Fruit fly (Drosophila melanogaster) whole organism, embryonic: ENCODE data around the gene HIP-R.
A peak's percentile ranks its signal among the peaks of the same experiment; 100 is the strongest.

Experiments
- Bdp1 ChIP-seq: fragments of 200-800 bp; sonication (Bioruptor generic); optimal IDR thresholded peaks from 3 replicates; lab custom pipeline; 2016; ENCODE audit warnings: missing biosample characterization, missing genetic modification characterization
- BtbVII ChIP-seq: fragments of 200-800 bp; sonication (Bioruptor generic); optimal IDR thresholded peaks from 3 replicates; lab custom pipeline; 2017; ENCODE audit warnings: missing biosample characterization, mild to moderate bottlenecking, missing genetic modification characterization
- Bteb2 ChIP-seq: fragments of 200-800 bp; sonication (Bioruptor generic); optimal IDR thresholded peaks from 2 replicates; lab custom pipeline; 2016; ENCODE audit warnings: missing biosample characterization, missing genetic modification characterization
- CG10321 ChIP-seq: fragments of 200-800 bp; sonication (Bioruptor generic); IDR thresholded peaks from 2 replicates; pipeline ENCODE4 v1.3.6; 2022; ENCODE audit warnings: missing biosample characterization, missing genetic modification characterization
- CG11247 ChIP-seq: fragments of 200-800 bp; sonication (Bioruptor generic); IDR thresholded peaks from 2 replicates; pipeline ENCODE4 v1.3.6; 2022; ENCODE audit warnings: missing biosample characterization, missing genetic modification characterization
- CG11695 ChIP-seq: fragments of 200-800 bp; sonication (Bioruptor generic); IDR thresholded peaks from 3 replicates; pipeline ENCODE4 v1.3.6; 2022; ENCODE audit warnings: missing biosample characterization, missing genetic modification characterization
- CG12744 ChIP-seq: fragments of 200-800 bp; sonication (Bioruptor generic); optimal IDR thresholded peaks from 2 replicates; lab custom pipeline; 2016; ENCODE audit warnings: missing biosample characterization, missing genetic modification characterization
- CG14667 ChIP-seq: fragments of 200-800 bp; sonication (Bioruptor generic); IDR thresholded peaks from 2 replicates; pipeline ENCODE4 v1.3.6; 2022; ENCODE audit warnings: missing biosample characterization, missing genetic modification characterization
- CG15073 ChIP-seq: fragments of 200-800 bp; sonication (Bioruptor generic); optimal IDR thresholded peaks from 2 replicates; lab custom pipeline; 2016; ENCODE audit warnings: missing biosample characterization, missing genetic modification characterization
- CG15269 ChIP-seq: fragments of 200-800 bp; sonication (Bioruptor generic); optimal IDR thresholded peaks from 2 replicates; lab custom pipeline; 2018; ENCODE audit warnings: missing biosample characterization, mild to moderate bottlenecking, missing genetic modification characterization, moderate library complexity
- CG18476 ChIP-seq: fragments of 200-800 bp; sonication (Bioruptor generic); optimal IDR thresholded peaks from 2 replicates; lab custom pipeline; 2016; ENCODE audit warnings: missing biosample characterization, mild to moderate bottlenecking, missing genetic modification characterization
- CG2116 ChIP-seq: fragments of 200-800 bp; sonication (Bioruptor generic); optimal IDR thresholded peaks from 3 replicates; lab custom pipeline; 2018; ENCODE audit warnings: missing biosample characterization, mild to moderate bottlenecking, missing genetic modification characterization
- CG3163 ChIP-seq: fragments of 200-800 bp; sonication (Bioruptor generic); optimal IDR thresholded peaks from 3 replicates; lab custom pipeline; 2016; ENCODE audit warnings: missing biosample characterization, missing genetic modification characterization
- CG32772 ChIP-seq: fragments of 200-800 bp; sonication (Bioruptor generic); IDR thresholded peaks from 2 replicates; pipeline ENCODE4 v1.3.6; 2022; ENCODE audit warnings: missing biosample characterization, missing genetic modification characterization
- CG3407 ChIP-seq: fragments of 200-800 bp; sonication (Bioruptor generic); optimal IDR thresholded peaks from 2 replicates; lab custom pipeline; 2018; ENCODE audit warnings: missing biosample characterization, mild to moderate bottlenecking, missing genetic modification characterization
- CG4328 ChIP-seq: fragments of 200-800 bp; sonication (Bioruptor generic); optimal IDR thresholded peaks from 3 replicates; lab custom pipeline; 2017; ENCODE audit warnings: missing biosample characterization, missing genetic modification reagents, missing genetic modification characterization
- CG6175 ChIP-seq: fragments of 200-800 bp; sonication (Bioruptor generic); IDR thresholded peaks from 3 replicates; pipeline ENCODE4 v1.3.6; 2022; ENCODE audit warnings: missing biosample characterization, missing genetic modification characterization
- CG6654 ChIP-seq: fragments of 200-800 bp; sonication (Bioruptor generic); optimal IDR thresholded peaks from 2 replicates; lab custom pipeline; 2017; ENCODE audit warnings: missing biosample characterization, mild to moderate bottlenecking, missing genetic modification characterization
- CG7271 ChIP-seq: fragments of 200-800 bp; sonication (Bioruptor generic); optimal IDR thresholded peaks from 2 replicates; lab custom pipeline; 2018; ENCODE audit warnings: missing biosample characterization, mild to moderate bottlenecking, missing genetic modification characterization, moderate library complexity
- CG7786 ChIP-seq: fragments of 200-800 bp; sonication (Bioruptor generic); optimal IDR thresholded peaks from 2 replicates; lab custom pipeline; 2016; ENCODE audit warnings: missing biosample characterization, missing genetic modification characterization
- CG7928 ChIP-seq: fragments of 200-800 bp; sonication (Bioruptor generic); optimal IDR thresholded peaks from 2 replicates; lab custom pipeline; 2017; ENCODE audit warnings: missing biosample characterization, mild to moderate bottlenecking, missing genetic modification characterization
- CG7963 ChIP-seq: fragments of 200-800 bp; sonication (Bioruptor generic); IDR thresholded peaks from 3 replicates; pipeline ENCODE4 v1.3.6; 2022; ENCODE audit warnings: missing biosample characterization, missing genetic modification characterization; ENCODE audit not compliant: partially characterized antibody
- CG8359 ChIP-seq: fragments of 200-800 bp; sonication (Bioruptor generic); optimal IDR thresholded peaks from 2 replicates; lab custom pipeline; 2017; ENCODE audit warnings: missing biosample characterization, mild to moderate bottlenecking, missing genetic modification characterization, borderline replicate concordance
- CG8388 ChIP-seq: fragments of 200-800 bp; sonication (Bioruptor generic); optimal IDR thresholded peaks from 2 replicates; lab custom pipeline; 2019; ENCODE audit warnings: missing biosample characterization, mild to moderate bottlenecking, missing genetic modification characterization, moderate library complexity
- Dbx ChIP-seq: fragments of 200-800 bp; sonication (Bioruptor generic); IDR thresholded peaks from 3 replicates; pipeline ENCODE4 v1.3.6; 2022; ENCODE audit warnings: missing biosample characterization, missing genetic modification characterization
- Doc3 ChIP-seq: fragments of 200-800 bp; sonication (Bioruptor generic); IDR thresholded peaks from 3 replicates; pipeline ENCODE4 v1.3.6; 2022; ENCODE audit warnings: missing biosample characterization, missing genetic modification characterization; ENCODE audit not compliant: partially characterized antibody
- Eip74EF ChIP-seq, 2 experiments: fragments of 200-800 bp in 1 of 2; fragments of >200 bp in 1 of 2; sonication (Bioruptor generic) in 1 of 2; optimal IDR thresholded peaks; 2 replicates each; lab custom pipeline; 2017 to 2019; ENCODE audit warnings: missing biosample characterization in 2 of 2, missing genetic modification characterization in 2 of 2, mild to moderate bottlenecking in 1 of 2, moderate library complexity in 1 of 2
- Ets97D ChIP-seq: fragments of 200-800 bp; sonication (Bioruptor generic); optimal IDR thresholded peaks from 3 replicates; lab custom pipeline; 2016; ENCODE audit warnings: missing biosample characterization, missing genetic modification characterization
- Nf-YA ChIP-seq: fragments of 200-800 bp; sonication (Bioruptor generic); IDR thresholded peaks from 2 replicates; pipeline ENCODE4 v1.3.6; 2022; ENCODE audit warnings: missing biosample characterization, missing genetic modification characterization
- Ptx1 ChIP-seq: fragments of 200-800 bp; sonication (Bioruptor generic); IDR thresholded peaks from 2 replicates; pipeline ENCODE4 v1.3.6; 2022; ENCODE audit warnings: missing biosample characterization, missing genetic modification characterization
- TFAM ChIP-seq: fragments of 200-800 bp; sonication (Bioruptor generic); optimal IDR thresholded peaks from 2 replicates; lab custom pipeline; 2017; ENCODE audit warnings: missing biosample characterization, missing genetic modification characterization, inconsistent platforms
- Trl ChIP-seq, 3 experiments: fragments of >200 bp in 2 of 3; fragments of 200-800 bp in 1 of 3; sonication (Bioruptor generic) in 1 of 3; optimal IDR thresholded peaks; 2 replicates in 1 of 3; 3 replicates in 2 of 3; lab custom pipeline; 2016 to 2017; ENCODE audit warnings: missing biosample characterization in 1 of 3, missing genetic modification characterization in 1 of 3
- amos ChIP-seq: fragments of 200-800 bp; sonication (Bioruptor generic); IDR thresholded peaks from 2 replicates; pipeline ENCODE4 v1.3.6; 2022; ENCODE audit warnings: missing biosample characterization, missing genetic modification characterization; ENCODE audit not compliant: partially characterized antibody
- aop ChIP-seq: fragments of 200-800 bp; sonication (Bioruptor generic); IDR thresholded peaks from 2 replicates; pipeline ENCODE4 v1.3.6; 2022; ENCODE audit warnings: missing biosample characterization, missing genetic modification characterization
- ato ChIP-seq: fragments of 200-800 bp; sonication (Bioruptor generic); IDR thresholded peaks from 2 replicates; pipeline ENCODE4 v1.3.6; 2022; ENCODE audit warnings: missing biosample characterization, missing genetic modification characterization; ENCODE audit not compliant: partially characterized antibody
- bab2 ChIP-seq: fragments of 200-800 bp; sonication (Bioruptor generic); optimal IDR thresholded peaks from 2 replicates; lab custom pipeline; 2016; ENCODE audit warnings: missing biosample characterization, missing genetic modification characterization
- cas ChIP-seq: fragments of 200-800 bp; sonication (Bioruptor generic); IDR thresholded peaks from 2 replicates; pipeline ENCODE4 v1.3.6; 2022; ENCODE audit warnings: missing biosample characterization, missing genetic modification characterization
- en ChIP-seq: fragments of 200-800 bp; sonication (Bioruptor generic); optimal IDR thresholded peaks from 2 replicates; lab custom pipeline; 2016; ENCODE audit warnings: missing biosample characterization, missing genetic modification characterization
- ftz-f1 ChIP-seq: fragments of 200-800 bp; sonication (Bioruptor generic); optimal IDR thresholded peaks from 2 replicates; lab custom pipeline; 2016; ENCODE audit warnings: missing biosample characterization, missing genetic modification characterization
- gcm2 ChIP-seq: fragments of 200-800 bp; sonication (Bioruptor generic); optimal IDR thresholded peaks from 2 replicates; lab custom pipeline; 2016; ENCODE audit warnings: missing biosample characterization, missing genetic modification characterization
- gt ChIP-seq: fragments of 200-800 bp; sonication (Bioruptor generic); IDR thresholded peaks from 2 replicates; pipeline ENCODE4 v1.3.6; 2022; ENCODE audit warnings: missing biosample characterization, missing genetic modification characterization
- lab ChIP-seq: fragments of 200-800 bp; sonication (Bioruptor generic); optimal IDR thresholded peaks from 3 replicates; lab custom pipeline; 2017; ENCODE audit warnings: missing biosample characterization, missing genetic modification characterization, mild to moderate bottlenecking, moderate library complexity, missing genetic modification reagents
- nerfin-2 ChIP-seq: fragments of 200-800 bp; sonication (Bioruptor generic); IDR thresholded peaks from 2 replicates; pipeline ENCODE4 v1.3.6; 2022; ENCODE audit warnings: missing biosample characterization, missing genetic modification characterization; ENCODE audit not compliant: partially characterized antibody
- oc ChIP-seq: fragments of 200-800 bp; sonication (Bioruptor generic); optimal IDR thresholded peaks from 2 replicates; lab custom pipeline; 2018; ENCODE audit warnings: missing biosample characterization, mild to moderate bottlenecking, missing genetic modification characterization, moderate library complexity
- pb ChIP-seq: fragments of 200-800 bp; sonication (Bioruptor generic); optimal IDR thresholded peaks from 3 replicates; lab custom pipeline; 2016; ENCODE audit warnings: missing biosample characterization, missing genetic modification characterization
- phol ChIP-seq: fragments of 200-800 bp; sonication (Bioruptor generic); optimal IDR thresholded peaks from 3 replicates; lab custom pipeline; 2018; ENCODE audit warnings: missing biosample characterization, mild to moderate bottlenecking, missing genetic modification characterization, moderate library complexity
- slou ChIP-seq: fragments of 200-800 bp; sonication (Bioruptor generic); optimal IDR thresholded peaks from 3 replicates; lab custom pipeline; 2016; ENCODE audit warnings: missing biosample characterization, missing genetic modification characterization
- ssp ChIP-seq: fragments of 200-800 bp; sonication (Bioruptor generic); IDR thresholded peaks from 2 replicates; pipeline ENCODE4 v1.3.6; 2022; ENCODE audit warnings: missing biosample characterization, missing genetic modification characterization

Gene HIP-R

DNA sequence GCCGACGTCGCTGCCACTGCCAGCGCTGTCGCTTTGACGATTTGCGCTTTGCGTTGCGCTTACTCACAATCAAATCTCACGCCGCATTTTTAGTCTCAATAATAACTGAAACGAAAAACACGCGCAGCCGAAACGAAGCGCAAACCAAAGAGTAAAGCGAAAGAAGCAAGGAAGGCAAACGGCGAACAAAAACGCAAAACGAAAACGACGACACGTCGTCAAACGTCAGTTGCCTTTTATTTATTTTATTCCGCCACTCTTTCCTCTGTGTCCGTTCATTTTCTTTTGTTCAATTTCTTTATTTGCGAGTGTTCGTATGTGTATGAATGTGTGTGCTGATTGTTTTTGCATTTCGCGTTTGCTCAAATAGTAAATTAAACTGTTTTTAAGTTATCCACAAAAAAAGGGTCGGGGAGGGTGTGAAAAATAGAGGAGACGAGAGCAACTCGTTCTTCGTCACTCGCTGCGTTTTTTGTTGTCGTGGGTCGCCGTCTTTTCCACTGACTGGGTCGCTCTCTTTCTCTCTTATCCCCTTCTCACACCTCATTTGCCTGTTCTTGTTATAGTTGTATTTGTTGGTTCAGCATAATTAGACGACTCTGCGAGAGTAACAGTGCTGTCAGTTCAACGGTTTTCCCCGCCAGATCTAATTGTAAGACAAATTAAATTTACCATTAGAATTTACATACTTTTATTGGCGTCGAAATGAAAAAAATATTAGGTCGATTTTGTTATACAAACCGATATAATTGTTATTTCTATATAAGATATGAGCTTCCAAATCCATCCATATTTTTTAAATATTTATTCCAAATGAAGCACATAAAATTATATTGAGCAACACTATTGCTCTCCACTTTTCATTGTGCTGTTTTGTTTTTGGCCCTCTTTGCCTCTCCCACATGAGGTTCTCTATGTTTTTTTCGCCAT, 16.7 kb upstream of the HIP-R start (continued):
- TF ChIP-seq CG7963 (GFP tag; lab: Robert Waterston, UW), result no peak
- TF ChIP-seq en, result no peak
- TF ChIP-seq CG32772 (GFP tag; lab: Robert Waterston, UW), result peak; percentile 33; the same call in 1 of the 2 replicates
- TF ChIP-seq Ets97D, result no peak
- TF ChIP-seq pb (GFP tag; lab: Kevin White, UChicago), result no peak
- no peak for TF ChIP-seq cas
- peak; percentile 54 for TF ChIP-seq CG2116 (GFP tag; lab: Kevin White, UChicago)
- peak; percentile 82 for TF ChIP-seq BtbVII (GFP tag; lab: Kevin White, UChicago)
- TF ChIP-seq ssp (GFP tag; lab: Robert Waterston, UW), result no peak
- TF ChIP-seq amos (GFP tag; lab: Robert Waterston, UW), result no peak
- TF ChIP-seq CG4328 (GFP tag; lab: Kevin White, UChicago), result peak; percentile 70
- TF ChIP-seq Eip74EF (GFP tag; optimal IDR thresholded peaks at IDR 0.05; lab: Kevin White, UChicago), result peak in 1 of 2 experiments; percentile 56
- no peak for TF ChIP-seq CG6654 (GFP tag; lab: Kevin White, UChicago)
- TF ChIP-seq gcm2 (GFP tag; lab: Kevin White, UChicago), result no peak
- TF ChIP-seq slou (GFP tag; lab: Kevin White, UChicago), result peak; percentile 50
- TF ChIP-seq CG7786, result peak; percentile 57
- TF ChIP-seq Bdp1 (GFP tag; lab: Kevin White, UChicago), result no peak
- TF ChIP-seq CG15269 (tag; lab: Kevin White, UChicago), result peak; percentile 86
- TF ChIP-seq nerfin-2 (GFP tag; lab: Robert Waterston, UW), result no peak
- peak; percentile 87 for TF ChIP-seq Dbx (GFP tag; lab: Robert Waterston, UW)
- TF ChIP-seq CG11247 (GFP tag; lab: Robert Waterston, UW), result peak; percentile 66
- no peak for TF ChIP-seq Doc3
- peak; percentile 57 for TF ChIP-seq CG3163
- 0 out of 2 replicates have a peak, but pooled peaks have one; percentile 18 for TF ChIP-seq Nf-YA (GFP tag; lab: Robert Waterston, UW)
- peak; percentile 11 for TF ChIP-seq CG7271 (tag; lab: Kevin White, UChicago)
- TF ChIP-seq gt, result no peak
- peak; percentile 70 for TF ChIP-seq CG8388
- peak; percentile 70 for TF ChIP-seq phol (tag; lab: Kevin White, UChicago)
- TF ChIP-seq CG7928, result peak; percentile 31
- TF ChIP-seq CG12744, result peak; percentile 61
- TF ChIP-seq CG10321, result no peak
- TF ChIP-seq Ptx1 (GFP tag; lab: Robert Waterston, UW), result peak; percentile 53
- peak; percentile 78 for TF ChIP-seq CG11695 (GFP tag; lab: Robert Waterston, UW)
- no peak for TF ChIP-seq ftz-f1 (GFP tag; lab: Kevin White, UChicago)
- peak; percentile 66 for TF ChIP-seq Bteb2 (GFP tag; lab: Kevin White, UChicago)
- TF ChIP-seq Trl (optimal IDR thresholded peaks at IDR 0.05; lab: Kevin White, UChicago), result peak; percentile 65 to 84
- peak; percentile 53 for TF ChIP-seq Trl (GFP tag; optimal IDR thresholded peaks at IDR 0.05; lab: Kevin White, UChicago)
- peak; percentile 51 for TF ChIP-seq CG18476 (GFP tag; lab: Kevin White, UChicago)
- TF ChIP-seq CG14667 (GFP tag; lab: Robert Waterston, UW), result no peak; the same call in 1 of the 2 replicates
- no peak for TF ChIP-seq CG6175 (GFP tag; lab: Robert Waterston, UW)
- no peak for TF ChIP-seq CG8359 (GFP tag; lab: Kevin White, UChicago)
- peak; percentile 26 for TF ChIP-seq CG3407 (GFP tag; lab: Kevin White, UChicago)
- peak; percentile 58 for TF ChIP-seq oc (tag; lab: Kevin White, UChicago)
- TF ChIP-seq TFAM, result no peak
- peak; percentile 85 for TF ChIP-seq lab
- TF ChIP-seq bab2 (GFP tag; lab: Kevin White, UChicago), result peak; percentile 27
- TF ChIP-seq CG15073 (GFP tag; lab: Kevin White, UChicago), result no peak
- TF ChIP-seq aop, result no peak
- no peak for TF ChIP-seq ato (GFP tag; lab: Robert Waterston, UW)
